Fruit fly (Drosophila melanogaster) whole organism, embryonic: ENCODE data around the gene CG13949.

ENCODE experiments used
- Ada2b ChIP-seq: fragments of 200-800 bp; sonication (Bioruptor generic); IDR thresholded peaks from 2 replicates; pipeline ENCODE4 v1.3.6; 2022; ENCODE audit warnings: missing biosample characterization, missing genetic modification characterization
- BtbVII ChIP-seq: fragments of 200-800 bp; sonication (Bioruptor generic); optimal IDR thresholded peaks from 3 replicates; lab custom pipeline; 2017; ENCODE audit warnings: missing biosample characterization, mild to moderate bottlenecking, missing genetic modification characterization
- CG11560 ChIP-seq: fragments of 200-800 bp; sonication (Bioruptor generic); IDR thresholded peaks from 3 replicates; pipeline ENCODE4 v1.3.6; 2022; ENCODE audit warnings: missing biosample characterization, missing genetic modification characterization
- CG13624 ChIP-seq: fragments of 200-800 bp; sonication (Bioruptor generic); optimal IDR thresholded peaks from 2 replicates; lab custom pipeline; 2016; ENCODE audit warnings: missing biosample characterization, missing genetic modification characterization
- CG14860 ChIP-seq: fragments of 200-800 bp; sonication (Bioruptor generic); IDR thresholded peaks from 3 replicates; pipeline ENCODE4 v1.3.6; 2022; ENCODE audit warnings: missing biosample characterization, missing genetic modification characterization; ENCODE audit not compliant: partially characterized antibody
- CG1529 ChIP-seq: fragments of 200-800 bp; sonication (Bioruptor generic); optimal IDR thresholded peaks from 3 replicates; lab custom pipeline; 2018; ENCODE audit warnings: missing biosample characterization, missing genetic modification characterization
- CG1603 ChIP-seq: fragments of 200-800 bp; sonication (Bioruptor generic); optimal IDR thresholded peaks from 2 replicates; lab custom pipeline; 2019; ENCODE audit warnings: missing biosample characterization, mild to moderate bottlenecking, missing genetic modification characterization, moderate library complexity
- CG31441 ChIP-seq: fragments of 200-800 bp; sonication (Bioruptor generic); IDR thresholded peaks from 2 replicates; pipeline ENCODE4 v1.3.6; 2022; ENCODE audit warnings: missing biosample characterization, missing genetic modification characterization
- CG3838 ChIP-seq: fragments of 200-800 bp; sonication (Bioruptor generic); optimal IDR thresholded peaks from 3 replicates; lab custom pipeline; 2016; ENCODE audit warnings: missing biosample characterization, missing genetic modification characterization
- CG6175 ChIP-seq: fragments of 200-800 bp; sonication (Bioruptor generic); IDR thresholded peaks from 3 replicates; pipeline ENCODE4 v1.3.6; 2022; ENCODE audit warnings: missing biosample characterization, missing genetic modification characterization
- CG7928 ChIP-seq: fragments of 200-800 bp; sonication (Bioruptor generic); optimal IDR thresholded peaks from 2 replicates; lab custom pipeline; 2017; ENCODE audit warnings: missing biosample characterization, mild to moderate bottlenecking, missing genetic modification characterization
- CG8089 ChIP-seq: fragments of 200-800 bp; sonication (Bioruptor generic); optimal IDR thresholded peaks from 3 replicates; lab custom pipeline; 2016; ENCODE audit warnings: missing biosample characterization, missing genetic modification characterization
- CG8388 ChIP-seq: fragments of 200-800 bp; sonication (Bioruptor generic); optimal IDR thresholded peaks from 2 replicates; lab custom pipeline; 2019; ENCODE audit warnings: missing biosample characterization, mild to moderate bottlenecking, missing genetic modification characterization, moderate library complexity
- Doc2 ChIP-seq: fragments of 200-800 bp; sonication (Bioruptor generic); IDR thresholded peaks from 2 replicates; pipeline ENCODE4 v1.3.6; 2022; ENCODE audit warnings: missing biosample characterization, missing genetic modification characterization
- Eip74EF ChIP-seq, 2 experiments: fragments of 200-800 bp in 1 of 2; fragments of >200 bp in 1 of 2; sonication (Bioruptor generic) in 1 of 2; optimal IDR thresholded peaks; 2 replicates each; lab custom pipeline; 2017 to 2019; ENCODE audit warnings: missing biosample characterization in 2 of 2, missing genetic modification characterization in 2 of 2, mild to moderate bottlenecking in 1 of 2, moderate library complexity in 1 of 2
- HLH54F ChIP-seq: fragments of 200-800 bp; sonication (Bioruptor generic); optimal IDR thresholded peaks from 3 replicates; lab custom pipeline; 2016; ENCODE audit warnings: missing biosample characterization, missing genetic modification characterization
- HLHmδ ChIP-seq: fragments of 200-800 bp; sonication (Bioruptor generic); optimal IDR thresholded peaks from 2 replicates; lab custom pipeline; 2018; ENCODE audit warnings: missing biosample characterization, mild to moderate bottlenecking, missing genetic modification characterization, moderate library complexity
- Hr51 ChIP-seq, 2 experiments: fragments of 200-800 bp; sonication (Bioruptor generic); optimal IDR thresholded peaks; 2 replicates in 1 of 2; 3 replicates in 1 of 2; lab custom pipeline; 2016 to 2018; ENCODE audit warnings: missing biosample characterization in 2 of 2, missing genetic modification characterization in 2 of 2, mild to moderate bottlenecking in 1 of 2, moderate library complexity in 1 of 2
- Hsf ChIP-seq: fragments of 200-800 bp; sonication (Bioruptor generic); optimal IDR thresholded peaks from 3 replicates; lab custom pipeline; 2016; ENCODE audit warnings: missing biosample characterization, missing genetic modification characterization
- Lpt ChIP-seq: fragments of >200 bp; optimal IDR thresholded peaks from 2 replicates; lab custom pipeline; 2018; ENCODE audit warnings: missing biosample characterization, missing genetic modification characterization
- Oli ChIP-seq: fragments of 200-800 bp; sonication (Bioruptor generic); optimal IDR thresholded peaks from 2 replicates; lab custom pipeline; 2018; ENCODE audit warnings: missing biosample characterization, mild to moderate bottlenecking, missing genetic modification characterization, moderate library complexity
- Pdp1 ChIP-seq, 2 experiments: fragments of 200-800 bp; sonication (Bioruptor generic); optimal IDR thresholded peaks; 3 replicates each; lab custom pipeline; 2016; ENCODE audit warnings: missing biosample characterization in 2 of 2, missing genetic modification characterization in 2 of 2, mild to moderate bottlenecking in 1 of 2, moderate library complexity in 1 of 2
- Sox100B ChIP-seq: fragments of 200-800 bp; sonication (Bioruptor generic); optimal IDR thresholded peaks from 3 replicates; lab custom pipeline; 2018; ENCODE audit warnings: missing biosample characterization, mild to moderate bottlenecking, missing genetic modification characterization
- Spps ChIP-seq: fragments of 200-800 bp; sonication (Bioruptor generic); optimal IDR thresholded peaks from 2 replicates; lab custom pipeline; 2018; ENCODE audit warnings: missing biosample characterization, mild to moderate bottlenecking, missing genetic modification characterization
- Xbp1 ChIP-seq: fragments of 200-800 bp; sonication (Bioruptor generic); optimal IDR thresholded peaks from 3 replicates; lab custom pipeline; 2016; ENCODE audit warnings: missing biosample characterization, mild to moderate bottlenecking, missing genetic modification characterization
- Xrp1 ChIP-seq: fragments of 200-800 bp; sonication (Bioruptor generic); IDR thresholded peaks from 2 replicates; pipeline ENCODE4 v1.3.6; 2022; ENCODE audit warnings: missing biosample characterization, missing genetic modification characterization
- bab2 ChIP-seq: fragments of 200-800 bp; sonication (Bioruptor generic); optimal IDR thresholded peaks from 2 replicates; lab custom pipeline; 2016; ENCODE audit warnings: missing biosample characterization, missing genetic modification characterization
- cad ChIP-seq: fragments of >200 bp; optimal IDR thresholded peaks from 2 replicates; lab custom pipeline; 2017; ENCODE audit warnings: missing biosample characterization, missing genetic modification characterization
- caup ChIP-seq: fragments of 200-800 bp; sonication (Bioruptor generic); optimal IDR thresholded peaks from 3 replicates; lab custom pipeline; 2017; ENCODE audit warnings: missing biosample characterization, mild to moderate bottlenecking, missing genetic modification characterization, moderate library complexity; ENCODE audit not compliant: severe bottlenecking
- chif ChIP-seq, 2 experiments: fragments of 200-800 bp; sonication (Bioruptor generic); optimal IDR thresholded peaks; 3 replicates each; lab custom pipeline; 2016; ENCODE audit warnings: missing biosample characterization in 2 of 2, missing genetic modification characterization in 2 of 2
- crc ChIP-seq: fragments of 200-800 bp; sonication (Bioruptor generic); optimal IDR thresholded peaks from 2 replicates; lab custom pipeline; 2016; ENCODE audit warnings: missing biosample characterization, missing genetic modification characterization
- crol ChIP-seq: fragments of 200-800 bp; sonication (Bioruptor generic); IDR thresholded peaks from 2 replicates; pipeline ENCODE4 v1.3.6; 2022; ENCODE audit warnings: missing biosample characterization, missing genetic modification characterization
- crp ChIP-seq, 2 experiments: fragments of 200-800 bp; sonication (Bioruptor generic); optimal IDR thresholded peaks; 2 replicates in 1 of 2; 3 replicates in 1 of 2; lab custom pipeline; 2017; ENCODE audit warnings: missing biosample characterization in 2 of 2, missing genetic modification characterization in 2 of 2, mild to moderate bottlenecking in 1 of 2, moderate library complexity in 1 of 2
- danr ChIP-seq: fragments of 200-800 bp; sonication (Bioruptor generic); IDR thresholded peaks from 2 replicates; pipeline ENCODE4 v1.3.6; 2022; ENCODE audit warnings: missing biosample characterization, missing genetic modification characterization
- dysf ChIP-seq: fragments of 200-800 bp; sonication (Bioruptor generic); IDR thresholded peaks from 3 replicates; pipeline ENCODE4 v1.3.6; 2022; ENCODE audit warnings: missing biosample characterization, missing genetic modification characterization
- emc ChIP-seq: fragments of 200-800 bp; sonication (Bioruptor generic); optimal IDR thresholded peaks from 2 replicates; lab custom pipeline; 2016; ENCODE audit warnings: missing biosample characterization, missing genetic modification characterization
- en ChIP-seq: fragments of 200-800 bp; sonication (Bioruptor generic); optimal IDR thresholded peaks from 2 replicates; lab custom pipeline; 2016; ENCODE audit warnings: missing biosample characterization, missing genetic modification characterization
- fd96Cb ChIP-seq: fragments of 200-800 bp; sonication (Bioruptor generic); optimal IDR thresholded peaks from 2 replicates; lab custom pipeline; 2018; ENCODE audit warnings: missing biosample characterization, mild to moderate bottlenecking, missing genetic modification characterization, moderate library complexity
- gt ChIP-seq: fragments of 200-800 bp; sonication (Bioruptor generic); IDR thresholded peaks from 2 replicates; pipeline ENCODE4 v1.3.6; 2022; ENCODE audit warnings: missing biosample characterization, missing genetic modification characterization
- hkb ChIP-seq, 2 experiments: fragments of 200-800 bp in 1 of 2; fragments of >200 bp in 1 of 2; sonication (Bioruptor generic) in 1 of 2; IDR thresholded peaks in 1 of 2; optimal IDR thresholded peaks in 1 of 2; 2 replicates each; pipeline versions ENCODE4 v1.3.6 to Lab custom; 2017 to 2022; ENCODE audit warnings: missing biosample characterization in 1 of 2, missing genetic modification characterization in 1 of 2
- kah ChIP-seq: fragments of 200-800 bp; sonication (Bioruptor generic); optimal IDR thresholded peaks from 2 replicates; lab custom pipeline; 2018; ENCODE audit warnings: missing biosample characterization, mild to moderate bottlenecking, missing genetic modification characterization
- nerfin-2 ChIP-seq: fragments of 200-800 bp; sonication (Bioruptor generic); IDR thresholded peaks from 2 replicates; pipeline ENCODE4 v1.3.6; 2022; ENCODE audit warnings: missing biosample characterization, missing genetic modification characterization; ENCODE audit not compliant: partially characterized antibody
- pita ChIP-seq: fragments of 200-800 bp; sonication (Bioruptor generic); optimal IDR thresholded peaks from 2 replicates; lab custom pipeline; 2017; ENCODE audit warnings: missing biosample characterization, mild to moderate bottlenecking, missing genetic modification characterization
- ranshi ChIP-seq: fragments of 200-800 bp; sonication (Bioruptor generic); IDR thresholded peaks from 2 replicates; pipeline ENCODE4 v1.3.6; 2022; ENCODE audit warnings: missing biosample characterization, missing genetic modification characterization
- slp2 ChIP-seq: fragments of 200-800 bp; sonication (Bioruptor generic); optimal IDR thresholded peaks from 2 replicates; lab custom pipeline; 2016; ENCODE audit warnings: missing biosample characterization, missing genetic modification characterization
- sqz ChIP-seq: fragments of 200-800 bp; sonication (Bioruptor generic); optimal IDR thresholded peaks from 3 replicates; lab custom pipeline; 2018; ENCODE audit warnings: missing biosample characterization, mild to moderate bottlenecking, missing genetic modification characterization
- sug ChIP-seq: fragments of 200-800 bp; optimal IDR thresholded peaks from 2 replicates; lab custom pipeline; 2019; ENCODE audit warnings: missing biosample characterization, mild to moderate bottlenecking, missing genetic modification characterization, moderate library complexity
- wek ChIP-seq: fragments of 200-800 bp; sonication (Bioruptor generic); optimal IDR thresholded peaks from 3 replicates; lab custom pipeline; 2018; ENCODE audit warnings: missing biosample characterization, mild to moderate bottlenecking, missing genetic modification characterization, moderate library complexity

The CG13949 gene

DNA sequence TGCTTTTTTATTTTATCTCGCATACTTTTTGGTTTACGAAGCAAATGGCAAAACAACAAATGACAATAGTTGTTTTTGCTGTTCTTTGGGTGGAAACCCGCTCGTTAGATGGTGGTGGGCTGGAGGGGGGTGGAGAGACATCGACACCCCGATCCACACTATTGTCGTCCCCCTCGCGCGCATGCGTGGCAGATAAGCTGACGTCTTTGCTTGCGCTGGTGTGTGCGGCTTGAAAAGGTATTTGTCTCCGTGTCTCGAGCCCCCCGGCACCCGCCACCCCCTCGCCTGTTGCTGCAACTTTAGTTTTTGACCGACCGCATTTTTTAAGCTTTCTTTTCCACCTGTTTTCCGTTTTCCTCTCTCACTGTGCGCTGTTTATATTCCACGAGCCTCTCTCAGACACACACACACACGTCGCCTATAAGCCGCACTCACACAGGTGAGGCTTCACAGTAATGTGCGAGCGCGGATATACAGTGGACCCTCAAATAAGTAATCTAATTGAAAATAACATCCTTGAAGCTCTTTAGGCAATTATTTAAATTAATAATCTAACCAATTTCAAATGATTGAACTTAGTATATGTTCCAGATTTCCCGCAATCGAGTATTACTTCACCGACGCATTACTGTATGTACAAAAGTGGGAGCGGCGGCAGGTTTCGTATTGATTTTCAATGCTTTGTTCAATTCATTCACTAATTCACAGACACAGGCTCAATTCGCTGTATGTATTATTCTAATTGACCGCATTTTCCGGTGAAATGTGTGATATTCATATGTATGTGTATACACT lies 12.0 kb downstream of the CG13949 start (continued):
- TF ChIP-seq bab2 (GFP tag; lab: Kevin White, UChicago) (peak; percentile 92), HLHmδ (GFP tag; lab: Kevin White, UChicago) (no peak), hkb (optimal IDR thresholded peaks at IDR 0.05; lab: Kevin White, UChicago) (no peak), hkb (GFP tag; IDR thresholded peaks at IDR 0.05; lab: Robert Waterston, UW) (peak; percentile 96), crc (GFP tag; lab: Kevin White, UChicago) (peak; percentile 74), Pdp1 (GFP tag; optimal IDR thresholded peaks at IDR 0.05; lab: Kevin White, UChicago) (peak; percentile 91 to 94), pita (no peak), Spps (peak; percentile 75), CG14860 (GFP tag; lab: Robert Waterston, UW) (no peak), Sox100B (GFP tag; lab: Kevin White, UChicago) (peak; percentile 85), kah (GFP tag; lab: Kevin White, UChicago) (peak; percentile 84), fd96Cb (peak; percentile 92), Doc2 (GFP tag; lab: Robert Waterston, UW) (peak; percentile 80), cad (GFP tag; lab: Kevin White, UChicago) (no peak), caup (GFP tag; lab: Kevin White, UChicago) (peak; percentile 93), HLH54F (peak; percentile 93), wek (GFP tag; lab: Kevin White, UChicago) (peak; percentile 82), dysf (peak; percentile 96), nerfin-2 (no peak), Xbp1 (GFP tag; lab: Kevin White, UChicago) (peak; percentile 94), CG6175 (GFP tag; lab: Robert Waterston, UW) (peak; percentile 92), crol (GFP tag; lab: Robert Waterston, UW) (peak; percentile 100), CG8089 (GFP tag; lab: Kevin White, UChicago) (peak; percentile 71), CG3838 (peak; percentile 62), emc (GFP tag; lab: Kevin White, UChicago) (peak; percentile 75), en (GFP tag; lab: Kevin White, UChicago) (peak; percentile 73), CG8388 (peak; percentile 88), sug (tag; lab: Kevin White, UChicago) (peak; percentile 89), CG11560 (tag; lab: Robert Waterston, UW) (peak; percentile 82), Lpt (GFP tag; lab: Kevin White, UChicago) (no peak), Xrp1 (GFP tag; lab: Robert Waterston, UW) (peak; percentile 95), chif (GFP tag; optimal IDR thresholded peaks at IDR 0.05; lab: Kevin White, UChicago) (peak; percentile 87 to 94), BtbVII (GFP tag; lab: Kevin White, UChicago) (peak; percentile 90), crp (GFP tag; optimal IDR thresholded peaks at IDR 0.05; lab: Kevin White, UChicago) (peak in 1 of 2 experiments; percentile 43), slp2 (GFP tag; lab: Kevin White, UChicago) (peak; percentile 87), Hr51 (GFP tag; optimal IDR thresholded peaks at IDR 0.05; lab: Kevin White, UChicago) (peak; percentile 87 to 93), CG1603 (tag; lab: Kevin White, UChicago) (peak; percentile 94), CG1529 (GFP tag; lab: Kevin White, UChicago) (peak; percentile 85), Ada2b (GFP tag; lab: Robert Waterston, UW) (peak; percentile 93), CG13624 (GFP tag; lab: Kevin White, UChicago) (peak; percentile 93), Hsf (GFP tag; lab: Kevin White, UChicago) (peak; percentile 92), sqz (GFP tag; lab: Kevin White, UChicago) (peak; percentile 80), Eip74EF (GFP tag; optimal IDR thresholded peaks at IDR 0.05; lab: Kevin White, UChicago) (peak in 1 of 2 experiments; percentile 87), ranshi (GFP tag; lab: Robert Waterston, UW) (peak; percentile 94), gt (GFP tag; lab: Robert Waterston, UW) (peak; percentile 68; the same call in 1 of the 2 replicates), CG31441 (peak; percentile 88), CG7928 (GFP tag; lab: Kevin White, UChicago) (peak; percentile 65), danr (GFP tag; lab: Robert Waterston, UW) (peak; percentile 84), Oli (tag; lab: Kevin White, UChicago) (peak; percentile 94)
